Worm (Caenorhabditis elegans) whole organism, late embryonic: Measurements from ENCODE around the gene srw-85.

Source experiments
- C08G9.2 ChIP-seq: sonication (generic microtip); optimal IDR thresholded peaks from 2 replicates; lab custom pipeline; 2016; ENCODE audit warnings: mild to moderate bottlenecking, missing genetic modification characterization, moderate library complexity, missing compliant biosample characterization
- ahr-1 ChIP-seq: sonication (generic microtip); optimal IDR thresholded peaks from 2 replicates; lab custom pipeline; 2016; ENCODE audit warnings: missing genetic modification characterization, missing compliant biosample characterization
- ceh-18 ChIP-seq: sonication (generic microtip); optimal IDR thresholded peaks from 2 replicates; lab custom pipeline; 2016; ENCODE audit warnings: missing genetic modification characterization, missing compliant biosample characterization
- ceh-31 ChIP-seq: sonication (generic microtip); optimal IDR thresholded peaks from 2 replicates; lab custom pipeline; 2016; ENCODE audit warnings: missing genetic modification characterization, missing compliant biosample characterization
- elt-4 ChIP-seq: sonication (generic microtip); optimal IDR thresholded peaks from 2 replicates; lab custom pipeline; 2016; ENCODE audit warnings: missing genetic modification characterization, missing compliant biosample characterization
- fkh-10 ChIP-seq: fragments of 150-350 bp; optimal IDR thresholded peaks from 2 replicates; lab custom pipeline; 2014; ENCODE audit warnings: missing biosample characterization, missing genetic modification reagents, missing genetic modification characterization
- lin-11 ChIP-seq: fragments of 200-800 bp; sonication (Bioruptor generic); optimal IDR thresholded peaks from 2 replicates; lab custom pipeline; 2018; ENCODE audit warnings: mild to moderate bottlenecking, missing genetic modification characterization, missing compliant biosample characterization
- nhr-11 ChIP-seq: fragments of 150-350 bp; optimal IDR thresholded peaks from 2 replicates; lab custom pipeline; 2014; ENCODE audit warnings: missing biosample characterization, missing genetic modification characterization
- pag-3 ChIP-seq: sonication (generic microtip); optimal IDR thresholded peaks from 2 replicates; lab custom pipeline; 2016; ENCODE audit warnings: missing compliant biosample characterization, missing genetic modification characterization, borderline replicate concordance
- pqm-1 ChIP-seq: sonication (generic microtip); optimal IDR thresholded peaks from 2 replicates; lab custom pipeline; 2016; ENCODE audit warnings: missing genetic modification characterization, missing compliant biosample characterization
- sox-4 ChIP-seq: sonication (generic microtip); optimal IDR thresholded peaks from 2 replicates; lab custom pipeline; 2017; ENCODE audit warnings: mild to moderate bottlenecking, missing genetic modification characterization, inconsistent platforms, missing compliant biosample characterization
- syd-9 ChIP-seq: sonication (generic microtip); optimal IDR thresholded peaks from 2 replicates; lab custom pipeline; 2016; ENCODE audit warnings: mild to moderate bottlenecking, missing genetic modification characterization, moderate library complexity, missing compliant biosample characterization
- tbx-2 ChIP-seq: sonication (generic microtip); optimal IDR thresholded peaks from 2 replicates; lab custom pipeline; 2016; ENCODE audit warnings: missing genetic modification characterization, missing compliant biosample characterization
- unc-55 ChIP-seq: sonication (generic microtip); optimal IDR thresholded peaks from 2 replicates; lab custom pipeline; 2017; ENCODE audit warnings: missing biosample characterization, missing genetic modification reagents, missing genetic modification characterization

ce11 chrV:19457120-19457519 is 26.2 kb upstream of the srw-85 start, which contains the start of gene Y43F8B.24:
- TF ChIP-seq lin-11 (tag; lab: Kevin White, UChicago), result no peak
- no peak for TF ChIP-seq fkh-10 (GFP tag; lab: Kevin White, UChicago)
- no peak for TF ChIP-seq C08G9.2
- no peak for TF ChIP-seq sox-4 (tag; lab: Kevin White, UChicago)
- no peak for TF ChIP-seq ceh-18 (tag; lab: Kevin White, UChicago)
- no peak for TF ChIP-seq ahr-1 (tag; lab: Kevin White, UChicago)
- TF ChIP-seq unc-55 (GFP tag; lab: Kevin White, UChicago), result no peak
- TF ChIP-seq pag-3 (tag; lab: Kevin White, UChicago), result no peak
- no peak for TF ChIP-seq tbx-2
- no peak for TF ChIP-seq syd-9 (tag; lab: Kevin White, UChicago)
- TF ChIP-seq elt-4, result no peak
- TF ChIP-seq nhr-11 (tag; lab: Kevin White, UChicago), result no peak
- no peak for TF ChIP-seq ceh-31
- TF ChIP-seq pqm-1 (tag; lab: Kevin White, UChicago), result no peak
